Worm (Caenorhabditis elegans): ENCODE data around the gene sgk-1.

Gene sgk-1

ce11 chrX:16205880-16206279 lies 56.0 kb downstream of the sgk-1 start:
- peak; percentile 90 for TF ChIP-seq nhr-77 (tag; optimal IDR thresholded peaks at IDR 0.05)
- TF ChIP-seq zip-2 (tag; optimal IDR thresholded peaks at IDR 0.05): peak; percentile 33
- no peak for TF ChIP-seq zfp-3 (GFP tag; conservative IDR thresholded peaks at IDR 0.05)
- TF ChIP-seq lsy-2 (tag; optimal IDR thresholded peaks at IDR 0.05): peak; percentile 39 to 83
- TF ChIP-seq madf-9 (GFP tag; conservative IDR thresholded peaks at IDR 0.05): no peak
- no peak for TF ChIP-seq ceh-82 (tag; optimal IDR thresholded peaks at IDR 0.05)
- TF ChIP-seq hlh-11 (tag; optimal IDR thresholded peaks at IDR 0.05): peak; percentile 74
- no peak for TF ChIP-seq F26F4.8 (GFP tag; conservative IDR thresholded peaks at IDR 0.05)
- TF ChIP-seq mdl-1 (tag; optimal IDR thresholded peaks at IDR 0.05): peak in 1 of 2 experiments; percentile 29
- peak in 1 of 2 experiments; percentile 35 for TF ChIP-seq hif-1 (tag; optimal IDR thresholded peaks at IDR 0.05)
- no peak for TF ChIP-seq daf-8 (GFP tag; IDR thresholded peaks at IDR 0.05)
- TF ChIP-seq vab-7 (GFP tag; IDR thresholded peaks at IDR 0.05): peak; percentile 31; the same call in 1 of the 2 replicates
- TF ChIP-seq T26A8.4 (GFP tag; IDR thresholded peaks at IDR 0.05): peak; percentile 73
- TF ChIP-seq nhr-48 (tag; optimal IDR thresholded peaks at IDR 0.05): peak; percentile 36
- peak; percentile 50 for TF ChIP-seq ces-1 (GFP tag; optimal IDR thresholded peaks at IDR 0.05)
- no peak for TF ChIP-seq snpc-1.2 (GFP tag; IDR thresholded peaks at IDR 0.05)
- peak; percentile 60 for TF ChIP-seq ztf-7 (tag; optimal IDR thresholded peaks at IDR 0.05)
- TF ChIP-seq unc-130 (GFP tag; optimal IDR thresholded peaks at IDR 0.05): no peak
- no peak for TF ChIP-seq cey-2 (tag; optimal IDR thresholded peaks at IDR 0.05; ENCODE audit: borderline replicate concordance, insufficient read depth)
- peak; percentile 35 for TF ChIP-seq nhr-6 (tag; optimal IDR thresholded peaks at IDR 0.05)
- peak; percentile 63 for TF ChIP-seq dve-1 (tag; optimal IDR thresholded peaks at IDR 0.05; ENCODE audit: insufficient read depth)
- no peak for TF ChIP-seq mdt-29 (GFP tag; IDR thresholded peaks at IDR 0.05)
- TF ChIP-seq fos-1 (tag; optimal IDR thresholded peaks at IDR 0.05): no peak
- peak; percentile 42 for TF ChIP-seq nhr-28 (tag; optimal IDR thresholded peaks at IDR 0.05)
- TF ChIP-seq nhr-25 (tag; optimal IDR thresholded peaks at IDR 0.05; ENCODE audit: borderline replicate concordance, insufficient read depth): no peak
- TF ChIP-seq nhr-42 (GFP tag; IDR thresholded peaks at IDR 0.05): peak; percentile 83
- no peak for TF ChIP-seq unc-62 (GFP tag; optimal IDR thresholded peaks at IDR 0.05 in 1 of 2)
- TF ChIP-seq unc-62 (tag; optimal IDR thresholded peaks at IDR 0.05): no peak
- no peak for TF ChIP-seq Y5F2A.4 (GFP tag; optimal IDR thresholded peaks at IDR 0.05)
- TF ChIP-seq saeg-2 (GFP tag; IDR thresholded peaks at IDR 0.05): no peak
- TF ChIP-seq lin-29 (GFP tag; IDR thresholded peaks at IDR 0.05): peak; percentile 47; the same call in 1 of the 2 replicates
- TF ChIP-seq daf-19 (GFP tag; conservative IDR thresholded peaks at IDR 0.05): no peak
- TF ChIP-seq mxl-3 (GFP tag; optimal IDR thresholded peaks at IDR 0.05): peak; percentile 23
- peak; percentile 51 for TF ChIP-seq nhr-11 (tag; optimal IDR thresholded peaks at IDR 0.05)
- peak; percentile 32 for TF ChIP-seq dpl-1 (GFP tag; optimal IDR thresholded peaks at IDR 0.05)
- no peak for TF ChIP-seq attf-4 (tag; optimal IDR thresholded peaks at IDR 0.05)
- no peak for TF ChIP-seq dmd-9 (GFP tag; IDR thresholded peaks at IDR 0.05)
- peak; percentile 87 for TF ChIP-seq F37D6.2 (tag; optimal IDR thresholded peaks at IDR 0.05)
- TF ChIP-seq egl-43 (GFP tag; IDR thresholded peaks at IDR 0.05): no peak
- no peak for TF ChIP-seq ztf-11 (tag; optimal IDR thresholded peaks at IDR 0.05)
- no peak for TF ChIP-seq Y75B8A.6 (GFP tag; IDR thresholded peaks at IDR 0.05)
- TF ChIP-seq ctbp-1 (GFP tag; IDR thresholded peaks at IDR 0.05): 0 out of 2 replicates have a peak, but pooled peaks have one; percentile 22
- TF ChIP-seq nhr-102 (tag; optimal IDR thresholded peaks at IDR 0.05): peak; percentile 90
- TF ChIP-seq D1046.2 (GFP tag; IDR thresholded peaks at IDR 0.05): no peak
- TF ChIP-seq pqm-1 (tag; optimal IDR thresholded peaks at IDR 0.05): no peak
- TF ChIP-seq daf-12 (tag; optimal IDR thresholded peaks at IDR 0.05): no peak
- TF ChIP-seq zip-11 (GFP tag; IDR thresholded peaks at IDR 0.05): no peak
- peak; percentile 62 for TF ChIP-seq aha-1 (tag)
- TF ChIP-seq duxl-1 (tag; optimal IDR thresholded peaks at IDR 0.05; ENCODE audit: poor library complexity): peak; percentile 69
- TF ChIP-seq ZK337.2 (GFP tag; IDR thresholded peaks at IDR 0.05): no peak
- peak; percentile 53 for TF ChIP-seq lin-38 (GFP tag; IDR thresholded peaks at IDR 0.05)
- TF ChIP-seq arid-1 (GFP tag; conservative IDR thresholded peaks at IDR 0.05): no peak
